Fruit fly (Drosophila melanogaster) whole organism, larva: ENCODE results near the gene Myo61F.

Source experiments
- noc ChIP-seq: fragments of 200-800 bp; sonication (Bioruptor generic); optimal IDR thresholded peaks from 3 replicates; lab custom pipeline; 2019; ENCODE audit warnings: missing biosample characterization, mild to moderate bottlenecking, missing genetic modification characterization, moderate library complexity

Myo61F gene

dm6 chr3L:1318241-1318640 is at the start of gene Myo61F:
TSS of gene Myo61F (plus strand) at chr3L:1318480.
- TF ChIP-seq noc (tag; lab: Kevin White, UChicago), result no peak

- no peak for TF ChIP-seq noc (tag; lab: Kevin White, UChicago)
These were observed 49.3 kb upstream of the Myo61F start for dm6 chr3L:1269013-1269412.

dm6 chr3L:1275767-1276166 is 42.5 kb upstream of the Myo61F start, which contains the start of gene CG32333:
TSS of gene CG32333 (plus strand) at chr3L:1275956.
- TF ChIP-seq noc (tag; lab: Kevin White, UChicago), result no peak

dm6 chr3L:1277937-1278336 is 40.3 kb upstream of the Myo61F start:
- no peak for TF ChIP-seq noc (tag; lab: Kevin White, UChicago)

dm6 chr3L:1279685-1280084 is 38.6 kb upstream of the Myo61F start:
- TF ChIP-seq noc (tag; lab: Kevin White, UChicago), result no peak

- TF ChIP-seq noc (tag; lab: Kevin White, UChicago), result no peak
These were observed 37.2 kb upstream of the Myo61F start for dm6 chr3L:1280890-1281622.

- TF ChIP-seq noc (tag; lab: Kevin White, UChicago), result no peak
These were observed 23.4 kb upstream of the Myo61F start for dm6 chr3L:1294835-1295234.

dm6 chr3L:1295693-1296092 is 22.6 kb upstream of the Myo61F start, which contains the start of gene Rabex-5:
TSS of gene Rabex-5 (plus strand) at chr3L:1295913.
- TF ChIP-seq noc (tag; lab: Kevin White, UChicago), result no peak

- TF ChIP-seq noc (tag; lab: Kevin White, UChicago), result no peak
These were observed 19.8 kb upstream of the Myo61F start, which contains the start of gene scf for dm6 chr3L:1298509-1298908. TSS of gene scf (plus strand) at chr3L:1298672.

- TF ChIP-seq noc (tag; lab: Kevin White, UChicago), result peak; percentile 95
These were observed 18.1 kb upstream of the Myo61F start for dm6 chr3L:1300076-1300635.

dm6 chr3L:1302234-1302949 is 15.9 kb upstream of the Myo61F start, which contains the start of the genes Rac1 and Acat2:
TSS of gene Rac1 (minus strand) at chr3L:1302683.
TSS of gene Acat2 (plus strand) at chr3L:1302944.
- TF ChIP-seq noc (tag; lab: Kevin White, UChicago), result no peak

dm6 chr3L:1302950-1303352 is 15.3 kb upstream of the Myo61F start:
- TF ChIP-seq noc (tag; lab: Kevin White, UChicago), result no peak

- peak; percentile 73 for TF ChIP-seq noc (tag; lab: Kevin White, UChicago)
These were observed 13.0 kb upstream of the Myo61F start for dm6 chr3L:1305317-1305716.

dm6 chr3L:1307005-1307632 is 11.2 kb upstream of the Myo61F start, which contains the start of the genes Ctr9 and Nt5a:
TSS of gene Ctr9 (plus strand) at chr3L:1307224.
TSS of gene Nt5a (minus strand) at chr3L:1307418.
- peak; percentile 40 for TF ChIP-seq noc (tag; lab: Kevin White, UChicago)

- peak; percentile 72 for TF ChIP-seq noc (tag; lab: Kevin White, UChicago)
These were observed 5.1 kb upstream of the Myo61F start, which contains the start of the genes sturkopf and Herc4 for dm6 chr3L:1313039-1313766. TSS of gene sturkopf (minus strand) at chr3L:1313377. TSS of gene Herc4 (plus strand) at chr3L:1313696.
